Worm (Caenorhabditis elegans) whole organism, L2 larva: Measurements from ENCODE around the gene acy-2.

ENCODE experiments used
- ama-1 ChIP-seq: fragments of 150-350 bp; optimal IDR thresholded peaks from 2 replicates; lab custom pipeline; 2018; ENCODE audit warnings: inconsistent platforms
- elt-1 ChIP-seq: fragments of 150-350 bp; optimal IDR thresholded peaks from 2 replicates; lab custom pipeline; 2014; ENCODE audit warnings: missing biosample characterization, missing genetic modification characterization
- skn-1 ChIP-seq: sonication (generic microtip); optimal IDR thresholded peaks from 2 replicates; lab custom pipeline; 2017; ENCODE audit warnings: missing biosample characterization, missing genetic modification characterization
- zag-1 ChIP-seq: fragments of 150-350 bp; optimal IDR thresholded peaks from 2 replicates; lab custom pipeline; 2014; ENCODE audit warnings: missing biosample characterization, missing genetic modification characterization

DNA sequence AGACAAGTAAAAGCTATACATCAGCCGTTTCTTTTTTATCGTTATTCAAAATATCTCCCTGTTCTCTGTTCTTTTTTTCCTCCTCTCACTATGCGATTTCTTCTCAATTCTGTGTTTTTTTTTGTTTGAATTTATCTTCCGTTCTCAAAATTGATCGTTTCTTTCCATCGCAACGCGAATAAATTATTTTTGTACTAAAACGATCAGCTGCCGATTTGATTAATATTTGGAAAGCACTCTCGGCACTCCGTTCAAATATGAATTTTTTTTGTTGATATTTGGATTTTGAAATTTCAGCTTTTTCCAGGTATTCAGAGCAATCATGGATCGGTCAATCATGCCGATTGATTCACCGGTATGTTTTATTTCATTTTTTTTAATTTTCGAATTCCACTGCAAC is 32.7 kb upstream of the acy-2 start, which contains the start of gene pst-1:
- TF ChIP-seq elt-1 (tag; lab: Kevin White, UChicago) (no peak), ama-1 (lab: Kevin White, UChicago) (no peak), skn-1 (tag; lab: Kevin White, UChicago) (no peak), zag-1 (tag; lab: Kevin White, UChicago) (no peak)
